Worm (Caenorhabditis elegans) whole organism, L4/young adult: ENCODE data around the gene C16D9.4.

Experiments used
- W03F9.2 ChIP-seq: fragments of 150-350 bp; optimal IDR thresholded peaks from 2 replicates; lab custom pipeline; 2014; ENCODE audit warnings: missing biosample characterization, missing genetic modification characterization
- dao-5 ChIP-seq: sonication (generic microtip); optimal IDR thresholded peaks from 2 replicates; lab custom pipeline; 2016; ENCODE audit warnings: missing genotype, missing genetic modification characterization, moderate library complexity, missing compliant biosample characterization

DNA sequence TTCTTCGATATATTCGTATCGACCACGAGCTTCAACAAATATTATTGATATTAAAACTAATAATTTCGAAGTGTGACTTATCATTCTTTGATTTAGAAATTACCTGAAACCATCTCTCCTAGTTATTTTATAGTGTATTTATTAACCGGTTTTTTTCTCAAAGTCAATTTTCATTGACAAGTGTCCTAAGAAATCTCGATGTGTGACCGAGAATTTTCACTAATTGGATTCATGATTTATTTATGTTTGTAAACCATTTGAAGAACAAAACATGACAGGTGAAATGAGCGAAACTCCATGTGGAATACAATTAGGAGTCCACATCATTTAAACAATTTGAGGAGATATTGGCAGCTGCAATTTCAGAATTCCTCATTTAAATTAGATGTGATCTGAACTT lies 20.8 kb upstream of the C16D9.4 start, which contains the start of gene C16D9.8:
- no peak for TF ChIP-seq dao-5 (tag; lab: Kevin White, UChicago)
- no peak for TF ChIP-seq W03F9.2 (tag; lab: Kevin White, UChicago)
